Worm (Caenorhabditis elegans) whole organism, L2 larva: ENCODE measurements around the gene aqp-2.

ENCODE experiments used
- R02D3.7 ChIP-seq: fragments of 150-350 bp; optimal IDR thresholded peaks from 2 replicates; lab custom pipeline; 2014; ENCODE audit warnings: missing biosample characterization, missing genetic modification characterization
- blmp-1 ChIP-seq: sonication (generic microtip); optimal IDR thresholded peaks from 2 replicates; lab custom pipeline; 2017; ENCODE audit warnings: missing genetic modification characterization, mild to moderate bottlenecking, missing compliant biosample characterization, antibody characterized with exemption, moderate library complexity; ENCODE audit not compliant: insufficient read depth
- elt-3 ChIP-seq: sonication (generic microtip); optimal IDR thresholded peaks from 2 replicates; lab custom pipeline; 2017; ENCODE audit warnings: missing biosample characterization, missing genetic modification characterization
- fos-1 ChIP-seq: fragments of 150-350 bp; optimal IDR thresholded peaks from 2 replicates; lab custom pipeline; 2014; ENCODE audit warnings: missing biosample characterization, missing genetic modification characterization
- zag-1 ChIP-seq: fragments of 150-350 bp; optimal IDR thresholded peaks from 2 replicates; lab custom pipeline; 2014; ENCODE audit warnings: missing biosample characterization, missing genetic modification characterization
- ztf-11 ChIP-seq: sonication (generic microtip); optimal IDR thresholded peaks from 2 replicates; lab custom pipeline; 2017; ENCODE audit warnings: missing biosample characterization, missing genetic modification characterization

ce11 chrII:9285171-9286025 is 23.6 kb upstream of the aqp-2 start, which contains the start of gene mtrr-1:
- TF ChIP-seq blmp-1 (tag; lab: Kevin White, UChicago): no peak
- TF ChIP-seq zag-1 (tag; lab: Kevin White, UChicago): no peak
- peak; percentile 6 for TF ChIP-seq fos-1 (tag; lab: Kevin White, UChicago)
- TF ChIP-seq elt-3 (tag; lab: Kevin White, UChicago): no peak
- no peak for TF ChIP-seq ztf-11 (tag; lab: Kevin White, UChicago)
- no peak for TF ChIP-seq R02D3.7 (tag; lab: Kevin White, UChicago)
